Worm (Caenorhabditis elegans) whole organism, dauer: ENCODE measurements around the gene prkl-1.

Experiments used
- unc-62 ChIP-seq: sonication (generic microtip); optimal IDR thresholded peaks from 2 replicates; lab custom pipeline; 2017; ENCODE audit warnings: missing biosample characterization, missing genetic modification reagents, missing genetic modification characterization

prkl-1 gene

ce11 chrIV:6986835-6987234 lies at the start of gene prkl-1:
Gene prkl-1, minus strand, starts transcription at chrIV:6986935.
- TF ChIP-seq unc-62 (GFP tag; lab: Kevin White, UChicago): no peak

ce11 chrIV:7035823-7036222 lies 49.1 kb upstream of the prkl-1 start, which contains the start of gene C06G3.3:
Gene C06G3.3, plus strand, starts transcription at chrIV:7036123.
- TF ChIP-seq unc-62 (GFP tag; lab: Kevin White, UChicago): no peak

DNA sequence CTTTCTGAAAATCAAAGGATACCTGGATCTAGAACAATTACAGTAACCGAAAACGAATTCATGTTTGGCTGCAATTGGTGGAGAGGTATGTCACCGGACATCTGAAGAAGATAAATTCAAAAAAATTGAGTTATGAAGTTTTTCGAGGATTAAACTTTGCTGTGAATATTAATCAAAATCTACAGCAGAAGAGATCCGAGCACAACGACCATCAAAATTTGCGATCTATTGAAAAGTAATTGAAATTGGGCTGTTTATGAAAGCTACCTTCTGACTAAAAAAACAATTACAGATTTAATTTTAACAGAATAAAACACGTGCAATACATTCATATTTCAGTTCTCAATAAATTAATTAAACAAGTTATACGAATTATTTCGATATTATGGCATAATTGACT lies 45.7 kb upstream of the prkl-1 start, which contains the start of gene C06G3.8:
TSS of gene C06G3.8 (minus strand) at position 101 of the 400 bp plus-strand sequence.
- TF ChIP-seq unc-62 (GFP tag; lab: Kevin White, UChicago): no peak

- TF ChIP-seq unc-62 (GFP tag; lab: Kevin White, UChicago): no peak
These were observed 44.3 kb upstream of the prkl-1 start for ce11 chrIV:7031019-7031418.

ce11 chrIV:7025835-7026234 lies 39.1 kb upstream of the prkl-1 start:
- TF ChIP-seq unc-62 (GFP tag; lab: Kevin White, UChicago): no peak

DNA sequence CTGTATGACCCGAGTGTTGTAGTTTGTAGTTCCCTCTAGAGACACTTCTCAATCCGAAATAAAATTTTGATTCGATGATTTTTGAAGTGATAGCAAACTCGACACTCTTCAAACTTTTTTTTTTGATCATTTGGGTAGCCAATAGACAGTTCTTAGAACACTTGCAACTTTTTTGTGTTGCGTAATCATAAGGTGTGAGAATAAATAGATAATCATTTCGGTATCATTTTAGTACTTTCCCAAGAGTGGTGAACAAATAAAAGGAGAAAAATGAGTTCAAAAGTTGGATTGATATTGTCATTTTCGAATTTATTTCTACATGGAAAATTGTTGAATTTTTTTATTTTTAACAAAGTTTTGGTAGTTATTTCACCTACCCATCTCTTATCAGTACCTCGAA lies 38.1 kb upstream of the prkl-1 start:
- TF ChIP-seq unc-62 (GFP tag; lab: Kevin White, UChicago): no peak

DNA sequence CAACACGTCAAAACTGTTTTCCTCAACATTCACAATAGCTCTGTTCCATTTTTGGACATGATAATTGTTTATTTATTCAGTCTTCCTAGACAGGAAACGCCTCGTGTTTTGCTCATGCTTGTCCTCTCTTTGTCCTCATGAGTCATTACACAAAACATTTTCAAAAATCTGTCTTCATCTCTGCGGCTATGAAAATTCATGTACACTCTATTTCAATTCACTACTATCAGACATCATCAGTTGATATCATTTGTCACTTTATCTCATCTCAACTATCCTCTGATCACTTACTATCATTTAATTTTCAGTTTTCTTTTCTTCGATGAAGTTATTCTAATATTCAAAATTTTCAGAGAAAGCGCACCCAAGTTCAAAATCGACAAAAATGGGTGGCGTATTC lies 37.1 kb upstream of the prkl-1 start, which contains the start of gene adah-1:
TSS of gene adah-1 (plus strand) at position 354 of the 400 bp plus-strand sequence.
- TF ChIP-seq unc-62 (GFP tag; lab: Kevin White, UChicago): no peak

ce11 chrIV:7023004-7023403 lies 36.3 kb upstream of the prkl-1 start:
- no peak for TF ChIP-seq unc-62 (GFP tag; lab: Kevin White, UChicago)

- no peak for TF ChIP-seq unc-62 (GFP tag; lab: Kevin White, UChicago)
These were observed 35.5 kb upstream of the prkl-1 start for ce11 chrIV:7022227-7022626.

ce11 chrIV:7020630-7021029 lies 33.9 kb upstream of the prkl-1 start:
- no peak for TF ChIP-seq unc-62 (GFP tag; lab: Kevin White, UChicago)

DNA sequence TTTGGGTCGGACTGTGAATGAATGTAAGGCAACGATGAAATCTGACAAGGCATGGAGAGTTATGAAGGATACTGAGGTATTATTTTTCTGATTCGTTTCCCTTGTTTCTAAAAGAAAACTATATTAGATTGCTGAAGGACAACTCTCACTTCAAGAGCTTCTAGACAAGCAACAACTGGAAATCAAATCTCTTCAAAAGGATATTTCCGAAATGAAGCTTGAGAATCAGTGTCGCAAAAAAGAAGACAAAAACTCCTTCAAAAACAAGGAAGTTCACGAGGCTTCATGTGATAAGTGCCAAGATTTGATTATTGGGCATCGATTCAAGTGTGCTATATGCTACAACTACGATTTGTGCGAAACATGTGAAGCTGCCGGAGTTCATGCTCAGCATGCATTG lies 31.9 kb upstream of the prkl-1 start:
- no peak for TF ChIP-seq unc-62 (GFP tag; lab: Kevin White, UChicago)

ce11 chrIV:7017123-7017674 lies 30.5 kb upstream of the prkl-1 start, which contains the start of gene gldi-4:
Gene gldi-4, plus strand, starts transcription at chrIV:7017624.
- TF ChIP-seq unc-62 (GFP tag; lab: Kevin White, UChicago): no peak

DNA sequence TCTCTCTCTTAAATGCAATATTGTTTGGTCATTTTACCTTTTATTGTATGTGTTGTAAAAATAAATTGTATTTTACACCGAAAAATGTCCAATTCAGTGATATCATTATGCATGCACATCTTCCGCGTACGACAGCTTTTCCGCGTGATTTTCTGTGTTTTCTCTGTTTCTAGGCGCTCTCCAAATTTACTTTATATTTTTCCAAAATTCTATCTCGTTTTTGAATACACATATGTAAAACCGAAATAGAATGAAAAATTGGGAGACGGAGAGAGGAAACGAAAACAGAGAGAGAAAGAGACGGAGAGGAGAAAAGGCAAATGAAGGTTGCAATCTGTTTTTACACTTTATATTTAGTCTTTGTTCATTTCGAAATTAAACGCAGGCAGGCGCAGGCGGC lies 29.8 kb upstream of the prkl-1 start:
- no peak for TF ChIP-seq unc-62 (GFP tag; lab: Kevin White, UChicago)

- no peak for TF ChIP-seq unc-62 (GFP tag; lab: Kevin White, UChicago)
These were observed 26.2 kb upstream of the prkl-1 start for ce11 chrIV:7012731-7013445.

ce11 chrIV:7012214-7012613 lies 25.5 kb upstream of the prkl-1 start:
- TF ChIP-seq unc-62 (GFP tag; lab: Kevin White, UChicago): no peak

DNA sequence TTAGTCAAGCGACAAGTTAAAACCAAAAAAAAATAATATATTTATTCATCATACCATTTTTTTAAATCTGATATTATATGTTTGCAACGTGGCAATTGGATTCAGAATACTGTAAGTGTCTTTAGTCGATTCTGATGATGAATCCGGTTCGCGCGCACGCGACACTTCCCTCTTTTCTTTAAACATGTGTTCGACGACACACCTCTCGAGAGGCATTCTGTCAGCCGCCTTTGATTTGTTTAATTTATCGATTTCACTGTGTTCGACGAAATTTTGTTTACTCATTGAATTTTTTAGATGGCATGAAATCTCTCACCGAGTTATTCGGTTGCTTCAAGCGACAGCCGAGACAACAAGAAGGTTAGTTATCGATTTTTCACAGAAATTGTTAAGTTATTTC lies 25.0 kb upstream of the prkl-1 start, which contains the start of gene trxr-1:
TSS of gene trxr-1 (plus strand) at position 227 of the 400 bp plus-strand sequence.
- no peak for TF ChIP-seq unc-62 (GFP tag; lab: Kevin White, UChicago)

DNA sequence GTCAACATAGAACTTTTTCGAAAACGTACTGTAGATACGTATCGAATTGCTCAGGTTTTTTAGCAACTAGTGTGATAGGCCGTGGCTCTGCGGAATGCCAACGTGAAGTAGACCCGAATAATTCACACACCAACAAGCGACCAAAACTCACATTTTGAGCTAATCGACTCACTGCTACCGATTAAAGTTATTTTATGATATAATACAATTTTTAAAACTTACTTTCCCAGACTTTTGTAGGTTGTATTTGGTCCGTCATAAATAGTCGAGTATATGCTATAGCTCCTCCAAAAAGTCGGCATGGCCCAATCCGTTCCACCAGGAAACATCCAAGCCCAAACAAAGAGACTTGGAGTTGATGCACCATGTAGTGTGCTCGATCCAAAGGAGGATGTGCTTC lies 24.1 kb upstream of the prkl-1 start, which contains the start of gene C25A8.1:
TSS of gene C25A8.1 (plus strand) at position 301 of the 400 bp plus-strand sequence.
- TF ChIP-seq unc-62 (GFP tag; lab: Kevin White, UChicago): no peak
